Worm (Caenorhabditis elegans) whole organism, L4 larva: ENCODE data around the gene F28A10.13.

Experiments
- Y48G9A.11 ChIP-seq: fragments of 200-800 bp; sonication (Bioruptor generic); IDR thresholded peaks from 2 replicates; pipeline ENCODE4 v1.3.6; 2022; ENCODE audit warnings: missing genetic modification reagents, missing genetic modification characterization, missing compliant biosample characterization
- mxl-3 ChIP-seq: fragments of 200-800 bp; sonication (Bioruptor generic); optimal IDR thresholded peaks from 2 replicates; lab custom pipeline; 2018; ENCODE audit warnings: mild to moderate bottlenecking, missing genetic modification characterization, missing compliant biosample characterization

- TF ChIP-seq Y48G9A.11 = no peak
- TF ChIP-seq mxl-3 = no peak
These were observed 3.0 kb upstream of the F28A10.13 start, which contains the start of gene F28A10.7 for ce11 chrII:845618-846017.
